Worm (Caenorhabditis elegans): Measurements from ENCODE around the gene subs-4.

subs-4 gene

ce11 chrIII:11381922-11382321 is at the start of gene subs-4:
subs-4 (plus strand) TSS chrIII:11382222.
- no peak for TF ChIP-seq drap-1 (GFP tag; optimal IDR thresholded peaks at IDR 0.05)
- TF ChIP-seq unc-39 (tag; optimal IDR thresholded peaks at IDR 0.05), result no peak
- no peak for TF ChIP-seq cnd-1 (tag; optimal IDR thresholded peaks at IDR 0.05)
- TF ChIP-seq sptf-1 (tag; optimal IDR thresholded peaks at IDR 0.05), result no peak
- peak; percentile 47 for TF ChIP-seq elt-1 (tag; optimal IDR thresholded peaks at IDR 0.05; ENCODE audit: borderline replicate concordance, insufficient read depth)

ce11 chrIII:11332306-11332705 is 49.7 kb upstream of the subs-4 start:
- TF ChIP-seq unc-62 (GFP tag; optimal IDR thresholded peaks at IDR 0.05), result no peak
- no peak for TF ChIP-seq sem-2 (GFP tag; optimal IDR thresholded peaks at IDR 0.05)
- no peak for TF ChIP-seq ztf-11 (tag; optimal IDR thresholded peaks at IDR 0.05)
- no peak for TF ChIP-seq nhr-12 (tag; optimal IDR thresholded peaks at IDR 0.05)
- TF ChIP-seq mab-5 (tag; optimal IDR thresholded peaks at IDR 0.05), result no peak
- TF ChIP-seq snpc-4 (tag; optimal IDR thresholded peaks at IDR 0.05), result no peak
- no peak for TF ChIP-seq unc-39 (tag; optimal IDR thresholded peaks at IDR 0.05)
- TF ChIP-seq cnd-1 (tag; optimal IDR thresholded peaks at IDR 0.05), result no peak
- TF ChIP-seq ces-1 (GFP tag; optimal IDR thresholded peaks at IDR 0.05), result no peak
- TF ChIP-seq elt-1 (tag; optimal IDR thresholded peaks at IDR 0.05; ENCODE audit: borderline replicate concordance, insufficient read depth), result no peak
- no peak for TF ChIP-seq hlh-1 (tag; optimal IDR thresholded peaks at IDR 0.05)
- no peak for TF ChIP-seq nhr-76 (tag; optimal IDR thresholded peaks at IDR 0.05)
- TF ChIP-seq zip-8 (tag; optimal IDR thresholded peaks at IDR 0.05), result no peak
- TF ChIP-seq bed-3 (GFP tag; optimal IDR thresholded peaks at IDR 0.05), result no peak
- TF ChIP-seq lin-13 (tag; optimal IDR thresholded peaks at IDR 0.05), result no peak
- TF ChIP-seq nhr-237 (tag; optimal IDR thresholded peaks at IDR 0.05), result no peak
- no peak for TF ChIP-seq ceh-39 (tag; optimal IDR thresholded peaks at IDR 0.05)
- TF ChIP-seq flh-1 (GFP tag; optimal IDR thresholded peaks at IDR 0.05), result no peak
- TF ChIP-seq lin-32 (GFP tag; optimal IDR thresholded peaks at IDR 0.05), result no peak
- TF ChIP-seq elt-3 (tag; optimal IDR thresholded peaks at IDR 0.05), result no peak

- no peak for TF ChIP-seq unc-39 (tag; optimal IDR thresholded peaks at IDR 0.05)
- TF ChIP-seq ces-1 (GFP tag; optimal IDR thresholded peaks at IDR 0.05), result peak; percentile 78
These were observed 48.8 kb upstream of the subs-4 start, which contains the start of gene T28D6.5 for ce11 chrIII:11333032-11333732. T28D6.5 (plus strand) TSS chrIII:11333682.

- TF ChIP-seq snpc-4 (tag; optimal IDR thresholded peaks at IDR 0.05) (no peak), ces-1 (GFP tag; optimal IDR thresholded peaks at IDR 0.05) (peak; percentile 35), lin-13 (tag; optimal IDR thresholded peaks at IDR 0.05) (no peak)
These were observed 47.7 kb upstream of the subs-4 start for ce11 chrIII:11334346-11334745.

ce11 chrIII:11336072-11336471 is 46.0 kb upstream of the subs-4 start:
- no peak for TF ChIP-seq ham-2 (GFP tag; optimal IDR thresholded peaks at IDR 0.05)
- TF ChIP-seq elt-1 (tag; optimal IDR thresholded peaks at IDR 0.05; ENCODE audit: borderline replicate concordance, insufficient read depth), result no peak
- TF ChIP-seq snpc-4 (tag; optimal IDR thresholded peaks at IDR 0.05), result no peak
- TF ChIP-seq blmp-1 (tag; optimal IDR thresholded peaks at IDR 0.05), result no peak
- no peak for TF ChIP-seq ceh-43 (GFP tag; optimal IDR thresholded peaks at IDR 0.05)
- no peak for TF ChIP-seq lin-13 (tag; optimal IDR thresholded peaks at IDR 0.05)
- TF ChIP-seq pha-4 (tag; optimal IDR thresholded peaks at IDR 0.05), result no peak
- no peak for TF ChIP-seq elt-3 (tag; optimal IDR thresholded peaks at IDR 0.05)
- TF ChIP-seq tbx-8 (GFP tag; optimal IDR thresholded peaks at IDR 0.05), result no peak
- TF ChIP-seq unc-39 (tag; optimal IDR thresholded peaks at IDR 0.05), result no peak
- no peak for TF ChIP-seq bed-3 (GFP tag; optimal IDR thresholded peaks at IDR 0.05)
- TF ChIP-seq flh-1 (GFP tag; optimal IDR thresholded peaks at IDR 0.05), result no peak
- TF ChIP-seq nhr-12 (tag; optimal IDR thresholded peaks at IDR 0.05), result no peak
- TF ChIP-seq cnd-1 (tag; optimal IDR thresholded peaks at IDR 0.05), result no peak
- TF ChIP-seq ceh-83 (GFP tag; optimal IDR thresholded peaks at IDR 0.05), result no peak
- no peak for TF ChIP-seq ztf-11 (tag; optimal IDR thresholded peaks at IDR 0.05)
- no peak for TF ChIP-seq hlh-1 (tag; optimal IDR thresholded peaks at IDR 0.05)
- no peak for TF ChIP-seq nhr-2 (tag; optimal IDR thresholded peaks at IDR 0.05)
- no peak for TF ChIP-seq mls-2 (tag; optimal IDR thresholded peaks at IDR 0.05)
- TF ChIP-seq lsy-2 (tag; optimal IDR thresholded peaks at IDR 0.05), result no peak

Data from whole organism, mixed stage, embryonic.